Fruit fly (Drosophila melanogaster) whole organism: ENCODE results near the gene Pxd.

Experiments used
- CG8478 ChIP-seq: fragments of >200 bp; optimal IDR thresholded peaks from 2 replicates; lab custom pipeline; 2018; ENCODE audit warnings: inconsistent platforms
- Dll ChIP-seq: fragments of >200 bp; optimal IDR thresholded peaks from 2 replicates; lab custom pipeline; 2017
- EcR ChIP-seq, 2 experiments: fragments of >200 bp; optimal IDR thresholded peaks; 2 replicates each; lab custom pipeline; 2017; ENCODE audit warnings: missing biosample characterization in 2 of 2, missing genetic modification characterization in 2 of 2, missing genetic modification reagents in 2 of 2
- pan ChIP-seq: fragments of >200 bp; optimal IDR thresholded peaks from 2 replicates; lab custom pipeline; 2017
- psq ChIP-seq: fragments of >200 bp; optimal IDR thresholded peaks from 2 replicates; lab custom pipeline; 2017
- usp ChIP-seq: fragments of >200 bp; optimal IDR thresholded peaks from 2 replicates; lab custom pipeline; 2017; ENCODE audit warnings: missing biosample characterization, missing genetic modification characterization, mixed read lengths

Pxd gene

DNA sequence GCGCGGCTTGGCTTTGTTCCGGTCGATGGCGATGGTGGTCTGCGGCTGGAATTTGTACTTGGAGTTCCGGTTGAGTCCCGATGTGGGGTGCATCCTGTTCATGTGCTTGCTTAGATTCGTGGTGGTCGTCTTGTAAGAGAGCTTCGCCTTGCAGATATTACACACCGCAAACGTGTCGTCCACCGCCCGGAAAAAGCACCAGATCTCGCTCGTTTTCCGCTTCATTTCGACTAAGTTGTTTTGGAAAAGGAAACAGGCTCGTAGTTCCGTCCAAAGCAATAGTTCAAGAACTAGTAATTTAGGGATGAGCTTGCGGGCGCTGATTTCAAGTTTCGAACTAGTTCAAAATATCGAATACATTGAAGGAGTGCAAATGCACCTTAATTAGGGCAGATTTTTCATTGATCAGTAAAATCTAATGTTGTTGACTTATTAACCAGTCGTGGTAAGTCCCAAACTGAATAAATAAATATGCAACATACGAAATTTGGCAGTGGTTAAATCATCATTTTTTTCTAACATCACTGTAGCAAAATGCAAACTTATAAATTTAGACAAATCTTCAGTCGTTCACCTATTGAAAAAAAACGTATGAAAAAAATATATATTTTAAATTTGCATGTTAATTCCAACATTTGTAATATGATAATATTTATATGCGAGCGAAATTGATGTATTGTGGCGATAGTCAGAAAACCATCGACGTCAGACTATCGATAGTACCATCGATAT, 28.6 kb downstream of the Pxd start, which contains the start of the genes bdwf and Patr-1:
TSS of gene bdwf (minus strand) at position 299 of the 732 bp plus-strand sequence.
TSS of gene Patr-1 (plus strand) at position 727 of the 732 bp plus-strand sequence.
- TF ChIP-seq pan (lab: Kevin White, UChicago) (no peak), CG8478 (lab: Kevin White, UChicago) (no peak), Dll (lab: Kevin White, UChicago) (no peak), EcR (GFP tag; optimal IDR thresholded peaks at IDR 0.05; lab: Kevin White, UChicago) (no peak), usp (no peak)

DNA sequence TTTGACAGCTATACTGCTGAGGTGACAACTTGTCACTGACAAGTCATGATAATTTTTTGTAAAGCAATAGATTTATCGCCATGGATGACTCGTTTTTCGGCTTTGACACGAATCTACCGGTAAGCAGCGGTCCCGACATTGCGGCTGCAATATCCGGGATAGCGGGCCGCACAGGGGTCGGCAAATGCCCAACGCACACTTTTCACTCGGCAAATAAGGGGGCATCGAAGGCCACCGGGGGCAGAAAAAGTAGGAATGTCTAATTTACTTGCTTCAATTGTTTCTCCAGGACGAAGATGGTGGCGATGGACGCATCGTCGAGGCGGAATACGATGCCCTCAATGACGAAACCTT, 29.2 kb downstream of the Pxd start:
- TF ChIP-seq Dll (lab: Kevin White, UChicago) (no peak), pan (lab: Kevin White, UChicago) (no peak), psq (lab: Kevin White, UChicago) (no peak), usp (no peak), EcR (GFP tag; optimal IDR thresholded peaks at IDR 0.05; lab: Kevin White, UChicago) (no peak), CG8478 (lab: Kevin White, UChicago) (no peak)

DNA sequence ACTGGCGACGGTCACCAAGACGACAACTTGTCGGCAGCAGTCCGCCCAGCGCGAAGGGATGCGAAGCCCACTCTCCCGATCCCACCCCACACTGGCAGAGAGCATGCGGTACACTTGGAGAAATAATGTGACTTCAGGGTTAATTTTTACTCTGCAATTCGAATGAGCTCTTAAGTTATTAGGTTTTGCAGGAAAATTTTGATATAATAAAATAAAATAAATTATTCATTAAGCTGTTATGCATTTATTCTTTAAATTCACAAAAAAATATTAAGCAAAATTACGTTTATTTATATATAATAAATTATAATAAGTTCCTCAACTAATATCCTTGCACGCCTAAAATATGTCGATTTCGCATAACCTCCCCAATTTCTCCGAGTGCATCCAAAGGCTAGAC, 34.5 kb downstream of the Pxd start:
- no peak for TF ChIP-seq psq (lab: Kevin White, UChicago)
- TF ChIP-seq Dll (lab: Kevin White, UChicago) = no peak
- no peak for TF ChIP-seq pan (lab: Kevin White, UChicago)
- no peak for TF ChIP-seq CG8478 (lab: Kevin White, UChicago)
- TF ChIP-seq EcR (GFP tag; optimal IDR thresholded peaks at IDR 0.05; lab: Kevin White, UChicago) = no peak
- no peak for TF ChIP-seq usp

DNA sequence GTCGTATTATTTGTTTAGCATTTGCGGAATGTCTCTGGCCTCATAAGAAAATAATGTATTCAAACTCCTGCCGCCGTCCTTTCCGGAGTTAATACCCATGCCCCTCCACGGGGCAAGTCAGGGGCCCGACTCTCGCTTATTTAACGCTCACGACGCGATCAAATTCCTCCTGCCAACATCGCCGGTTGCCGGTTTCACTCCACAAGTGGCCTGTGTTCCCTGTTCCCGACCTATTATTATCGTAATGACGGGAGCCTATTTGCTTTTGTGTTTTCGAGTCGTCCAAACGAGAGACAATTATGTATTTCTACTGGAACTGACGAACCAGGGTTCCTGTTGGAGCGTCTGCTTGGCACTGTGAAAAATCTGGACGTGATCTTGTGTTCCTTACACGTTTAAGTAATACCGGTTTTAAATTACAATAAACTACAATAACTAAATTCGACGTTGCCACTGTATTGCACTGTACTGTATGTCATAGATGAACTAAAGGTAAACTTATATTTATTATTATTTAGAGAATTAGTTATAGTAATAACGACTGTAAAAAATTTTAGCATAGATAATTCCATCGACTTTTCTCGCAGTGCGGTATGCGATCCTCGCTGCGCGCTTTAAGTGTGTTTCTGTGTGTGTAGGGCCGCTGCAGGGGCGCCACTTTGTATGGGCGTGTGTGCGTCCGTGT, 38.2 kb downstream of the Pxd start:
- TF ChIP-seq pan (lab: Kevin White, UChicago) = no peak
- TF ChIP-seq Dll (lab: Kevin White, UChicago) = peak; percentile 37
- TF ChIP-seq psq (lab: Kevin White, UChicago) = no peak

DNA sequence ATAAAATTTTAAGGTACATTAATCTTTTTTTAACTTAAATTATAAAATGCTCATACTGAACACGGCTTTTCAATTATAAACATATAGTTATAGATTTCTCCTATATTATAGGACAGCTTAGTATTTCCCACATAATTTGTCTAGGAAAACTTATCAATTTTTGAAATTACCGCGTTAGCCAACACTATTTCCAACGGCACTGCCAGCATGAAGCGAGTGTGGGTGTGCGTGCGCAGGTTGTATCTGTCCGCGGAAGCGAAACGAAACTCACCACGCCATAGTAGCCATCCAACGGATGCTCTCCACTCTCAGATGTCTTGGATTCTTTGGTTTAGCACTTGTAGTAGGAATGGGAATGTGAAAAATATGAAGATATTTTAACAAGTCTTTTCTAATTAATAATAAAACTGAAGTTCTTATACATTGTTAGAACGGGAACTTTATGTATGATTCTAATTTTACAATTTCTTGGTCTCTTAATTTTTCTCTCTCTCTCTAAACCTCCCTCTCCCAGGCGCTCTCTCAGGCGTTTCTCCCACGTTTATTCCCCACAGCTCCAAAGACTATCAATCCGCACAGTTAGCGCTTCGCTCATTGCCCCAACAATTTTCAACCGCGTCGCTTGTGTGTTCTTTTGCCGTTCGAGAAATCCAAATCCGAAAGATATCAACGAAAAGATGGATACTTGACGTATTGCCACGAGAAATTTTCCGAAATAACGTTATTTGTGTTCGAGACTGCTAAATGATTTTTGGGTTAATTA, 39.2 kb downstream of the Pxd start, which contains the start of gene Dad:
TSS of gene Dad (plus strand) at position 593 of the 763 bp plus-strand sequence.
- TF ChIP-seq EcR (GFP tag; optimal IDR thresholded peaks at IDR 0.05; lab: Kevin White, UChicago) (no peak), CG8478 (lab: Kevin White, UChicago) (no peak), Dll (lab: Kevin White, UChicago) (peak; percentile 90)

DNA sequence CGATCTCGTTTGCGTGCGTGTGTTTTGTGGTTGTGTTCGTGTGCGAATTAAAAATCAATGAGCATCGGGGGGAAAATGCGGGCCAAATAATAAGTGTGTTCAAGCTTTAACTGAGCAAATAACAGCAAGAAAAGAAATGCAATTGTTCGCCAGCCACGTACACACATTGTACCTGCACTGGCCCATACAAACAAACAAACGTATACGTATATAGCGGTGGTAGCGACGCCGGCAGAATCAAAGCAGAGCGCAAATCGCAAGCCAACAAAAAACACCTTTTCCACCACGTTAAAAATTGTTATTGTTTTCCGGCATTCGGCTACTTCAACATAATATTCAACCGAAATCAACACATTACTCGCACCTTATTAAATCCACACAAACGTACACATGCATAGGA, 40.2 kb downstream of the Pxd start:
- TF ChIP-seq pan (lab: Kevin White, UChicago) = no peak
- TF ChIP-seq usp = no peak
- TF ChIP-seq Dll (lab: Kevin White, UChicago) = no peak
- TF ChIP-seq CG8478 (lab: Kevin White, UChicago) = no peak
- TF ChIP-seq EcR (GFP tag; optimal IDR thresholded peaks at IDR 0.05; lab: Kevin White, UChicago) = no peak
- TF ChIP-seq psq (lab: Kevin White, UChicago) = no peak

DNA sequence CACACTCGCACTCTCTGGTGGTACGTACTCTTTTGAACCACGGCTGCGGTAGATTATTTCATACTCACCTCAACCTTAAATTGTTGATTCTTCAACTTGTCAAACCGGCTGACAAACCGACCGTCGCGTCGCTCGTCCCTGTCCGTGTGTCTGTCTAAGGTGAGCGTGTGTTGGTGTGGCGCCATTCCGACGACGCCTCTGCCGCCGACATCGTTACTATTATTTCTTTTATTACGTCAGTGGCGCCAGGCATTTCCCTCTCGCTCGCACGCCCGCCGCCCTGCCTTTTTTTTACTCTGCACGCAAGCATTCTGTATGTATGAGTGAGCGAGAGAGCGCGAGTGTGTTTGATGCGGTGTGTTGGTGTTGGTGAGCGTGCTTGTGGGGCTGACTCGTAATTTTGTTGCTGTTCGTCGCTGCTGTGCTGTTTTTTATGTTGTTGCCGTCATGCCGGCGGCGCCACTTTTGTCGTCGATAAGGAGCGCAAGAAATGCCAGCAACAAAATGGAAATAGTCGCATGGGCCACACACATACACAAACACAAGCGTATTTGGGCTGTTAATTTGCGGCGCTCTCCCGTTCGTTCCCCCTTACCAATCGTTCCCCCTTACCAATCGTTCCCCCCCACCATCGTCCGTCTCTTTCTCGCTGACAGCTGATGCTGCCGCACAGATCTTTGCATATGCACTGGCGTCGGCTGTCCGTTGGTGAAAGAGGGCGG, 42.0 kb downstream of the Pxd start:
- TF ChIP-seq CG8478 (lab: Kevin White, UChicago) = peak; percentile 77
- no peak for TF ChIP-seq psq (lab: Kevin White, UChicago)
- TF ChIP-seq usp = no peak
- TF ChIP-seq Dll (lab: Kevin White, UChicago) = peak; percentile 97
- TF ChIP-seq pan (lab: Kevin White, UChicago) = peak; percentile 51
- no peak for TF ChIP-seq EcR (GFP tag; optimal IDR thresholded peaks at IDR 0.05; lab: Kevin White, UChicago)

DNA sequence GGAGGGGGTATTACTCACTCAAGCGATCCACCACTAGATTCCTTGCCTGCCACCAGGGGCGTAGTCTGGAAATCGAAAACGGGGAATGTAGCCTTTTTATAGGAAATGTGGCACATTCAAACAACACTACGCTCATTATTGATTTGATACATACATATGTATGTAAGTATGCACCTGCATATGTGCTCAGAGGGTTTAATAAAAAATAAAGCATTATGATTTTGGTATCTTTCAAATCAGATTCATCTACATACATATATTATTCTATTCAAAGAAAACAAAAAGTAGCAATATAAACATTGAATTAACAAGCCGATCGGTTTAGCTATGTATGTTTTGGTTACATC, 42.5 kb downstream of the Pxd start:
- TF ChIP-seq psq (lab: Kevin White, UChicago) = no peak
- TF ChIP-seq Dll (lab: Kevin White, UChicago) = no peak
- no peak for TF ChIP-seq CG8478 (lab: Kevin White, UChicago)
- no peak for TF ChIP-seq usp
- no peak for TF ChIP-seq EcR (GFP tag; optimal IDR thresholded peaks at IDR 0.05; lab: Kevin White, UChicago)
- TF ChIP-seq pan (lab: Kevin White, UChicago) = no peak

DNA sequence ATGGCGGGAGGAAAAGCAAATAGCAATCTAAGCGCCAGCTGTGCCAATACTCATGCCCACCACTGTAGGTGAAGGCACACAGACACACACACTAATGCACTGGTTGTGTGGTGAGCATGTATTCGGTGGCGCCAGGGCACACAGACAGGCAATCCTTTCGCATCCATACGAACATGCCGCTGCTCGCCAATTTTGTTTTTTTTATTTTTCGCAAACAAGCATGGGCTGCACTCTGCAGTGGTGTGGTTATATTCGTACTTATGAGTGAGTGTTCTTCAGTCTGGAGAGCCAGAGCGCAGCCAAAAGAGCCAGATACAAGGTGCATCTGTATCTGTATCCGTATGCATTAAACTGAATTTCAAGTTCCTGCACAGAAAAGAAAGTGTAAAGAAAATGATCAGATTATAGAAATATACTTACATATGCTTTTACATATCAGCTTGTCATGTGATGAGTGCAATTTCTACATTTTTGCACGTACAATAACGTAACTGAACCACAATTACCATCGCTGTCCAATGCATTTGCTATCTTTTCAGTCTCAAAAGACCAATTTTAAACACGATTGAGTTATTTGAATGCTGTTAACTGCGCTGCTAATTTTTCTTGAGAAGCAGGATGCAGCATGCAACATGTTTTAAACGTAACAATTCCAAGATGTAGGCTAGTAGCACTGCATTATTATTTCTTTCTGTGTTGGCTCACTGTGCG, 44.9 kb downstream of the Pxd start:
- TF ChIP-seq psq (lab: Kevin White, UChicago) = no peak
- TF ChIP-seq Dll (lab: Kevin White, UChicago) = no peak

DNA sequence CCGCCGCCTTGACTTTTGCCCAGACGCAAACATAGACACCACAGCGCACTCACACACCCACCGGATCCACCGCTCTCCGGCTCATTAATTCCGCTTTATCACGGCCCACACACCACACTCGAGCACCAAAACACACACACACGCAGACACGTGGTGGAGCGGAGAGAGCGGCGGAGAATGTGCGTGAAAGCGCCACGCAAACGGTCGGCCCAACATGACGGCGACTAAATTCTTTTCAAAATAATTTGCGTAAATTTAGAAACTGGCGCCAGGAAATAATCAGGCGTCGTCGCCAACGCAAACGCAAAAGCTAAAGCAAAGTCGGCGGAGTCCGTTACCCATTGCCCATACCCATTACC, 45.4 kb downstream of the Pxd start:
- TF ChIP-seq CG8478 (lab: Kevin White, UChicago) (no peak), pan (lab: Kevin White, UChicago) (no peak), usp (no peak), Dll (lab: Kevin White, UChicago) (no peak), psq (lab: Kevin White, UChicago) (no peak), EcR (GFP tag; optimal IDR thresholded peaks at IDR 0.05; lab: Kevin White, UChicago) (no peak)

DNA sequence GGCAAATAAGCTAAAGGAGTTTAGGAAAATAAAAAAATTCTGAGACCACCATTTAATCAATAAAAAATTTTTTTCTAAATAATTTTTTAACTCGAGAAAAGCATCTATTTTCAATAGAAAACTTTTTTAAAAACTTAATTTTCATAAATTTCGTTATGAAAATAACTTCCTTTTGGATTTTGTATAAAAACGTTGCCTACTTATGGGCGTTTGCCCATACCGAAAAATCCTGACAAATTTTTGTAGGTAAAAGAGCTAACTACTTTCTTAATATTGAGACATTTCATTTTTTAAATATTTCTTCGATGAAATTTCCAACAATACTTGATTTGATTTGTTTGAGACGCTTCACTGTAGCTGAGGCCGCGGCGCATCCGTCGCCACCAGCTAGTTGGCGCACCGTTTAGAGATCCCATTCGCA, 45.9 kb downstream of the Pxd start:
- TF ChIP-seq psq (lab: Kevin White, UChicago) = no peak
- TF ChIP-seq Dll (lab: Kevin White, UChicago) = no peak
- no peak for TF ChIP-seq pan (lab: Kevin White, UChicago)
- no peak for TF ChIP-seq usp
- no peak for TF ChIP-seq EcR (GFP tag; optimal IDR thresholded peaks at IDR 0.05; lab: Kevin White, UChicago)
- TF ChIP-seq CG8478 (lab: Kevin White, UChicago) = no peak
